Worm (Caenorhabditis elegans) whole organism, L4/young adult: ENCODE measurements around the gene shw-1.

ENCODE experiments used
- W03F9.2 ChIP-seq: fragments of 150-350 bp; optimal IDR thresholded peaks from 2 replicates; lab custom pipeline; 2014; ENCODE audit warnings: missing biosample characterization, missing genetic modification characterization
- him-1 ChIP-seq: sonication (generic microtip); optimal IDR thresholded peaks from 2 replicates; lab custom pipeline; 2016; ENCODE audit warnings: missing genotype, missing genetic modification reagents, missing genetic modification characterization, missing compliant biosample characterization

DNA sequence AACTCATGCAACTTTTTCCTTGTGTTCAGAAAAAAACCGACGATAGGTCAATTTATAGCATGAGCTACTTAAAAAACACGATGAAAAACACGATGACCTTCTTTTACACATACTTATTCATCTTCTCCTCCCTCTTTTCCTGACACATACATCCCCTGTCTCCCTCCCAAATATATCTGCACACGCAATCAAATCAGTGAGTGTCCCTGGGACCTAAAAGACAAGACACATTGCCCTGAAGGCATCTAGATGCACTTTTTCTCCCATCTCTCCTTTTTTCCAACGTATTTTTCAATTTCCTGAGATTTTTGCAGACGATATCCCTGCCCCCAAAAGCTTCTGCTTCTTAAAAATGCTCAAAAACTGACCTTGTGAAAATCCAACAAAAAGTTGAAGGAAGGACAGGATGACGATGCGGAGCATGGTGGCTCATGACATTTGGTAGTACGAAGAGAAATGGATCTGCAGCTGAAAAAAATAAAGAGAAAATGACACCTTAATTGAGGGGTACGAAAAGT lies 33.0 kb upstream of the shw-1 start, which contains the start of gene C26D10.6:
- TF ChIP-seq W03F9.2 (tag; lab: Kevin White, UChicago): no peak
- TF ChIP-seq him-1 (tag; lab: Kevin White, UChicago): no peak
